Worm (Caenorhabditis elegans) whole organism, L4 larva: ENCODE results near the gene F08F8.10.

Experiments
- F44E2.7 ChIP-seq: fragments of 200-800 bp; sonication (Bioruptor generic); IDR thresholded peaks from 2 replicates; pipeline ENCODE4 v2.1.2; 2022; ENCODE audit warnings: missing genetic modification characterization, missing compliant biosample characterization
- T20F7.1 ChIP-seq: fragments of 200-800 bp; sonication (Bioruptor generic); optimal IDR thresholded peaks from 2 replicates; lab custom pipeline; 2018; ENCODE audit warnings: mild to moderate bottlenecking, missing genetic modification characterization, missing compliant biosample characterization
- aha-1 ChIP-seq: fragments of 150-350 bp; peaks from one replicate; lab custom pipeline; 2014; ENCODE audit warnings: missing biosample characterization, missing genetic modification characterization
- arid-1 ChIP-seq: fragments of 200-800 bp; sonication (Bioruptor generic); conservative IDR thresholded peaks from 2 replicates; pipeline ENCODE4 v1.3.6; 2022; ENCODE audit warnings: missing genetic modification reagents, missing genetic modification characterization, missing compliant biosample characterization
- cey-2 ChIP-seq: sonication (generic microtip); optimal IDR thresholded peaks from 3 replicates; lab custom pipeline; 2017; ENCODE audit warnings: missing genetic modification characterization, mild to moderate bottlenecking, missing compliant biosample characterization, antibody characterized with exemption, borderline replicate concordance; ENCODE audit not compliant: insufficient read depth
- egl-27 ChIP-seq: sonication (generic microtip); optimal IDR thresholded peaks from 3 replicates; lab custom pipeline; 2017; ENCODE audit warnings: missing biosample characterization, missing genetic modification reagents, missing genetic modification characterization
- mxl-2 ChIP-seq: fragments of 200-800 bp; sonication (Bioruptor generic); conservative IDR thresholded peaks from 2 replicates; pipeline ENCODE4 v1.3.6; 2022; ENCODE audit warnings: missing genetic modification reagents, missing genetic modification characterization, missing compliant biosample characterization
- nhr-10 ChIP-seq: fragments of 150-350 bp; optimal IDR thresholded peaks from 2 replicates; lab custom pipeline; 2014; ENCODE audit warnings: missing biosample characterization, missing genetic modification characterization
- nhr-237 ChIP-seq: sonication (generic microtip); optimal IDR thresholded peaks from 2 replicates; lab custom pipeline; 2017; ENCODE audit warnings: missing biosample characterization, missing genetic modification characterization
- nhr-76 ChIP-seq: fragments of 150-350 bp; optimal IDR thresholded peaks from 2 replicates; lab custom pipeline; 2014; ENCODE audit warnings: missing biosample characterization, missing genetic modification characterization
- snpc-4 ChIP-seq: fragments of 150-350 bp; optimal IDR thresholded peaks from 2 replicates; lab custom pipeline; 2014; ENCODE audit warnings: missing biosample characterization, missing genetic modification characterization
- spr-3 ChIP-seq: fragments of 200-800 bp; sonication (Bioruptor generic); optimal IDR thresholded peaks from 2 replicates; lab custom pipeline; 2018; ENCODE audit warnings: mild to moderate bottlenecking, missing genetic modification characterization, missing compliant biosample characterization

ce11 chrIII:7347049-7347448 lies 10.1 kb downstream of the F08F8.10 start, which contains the start of gene F08F8.7:
- TF ChIP-seq snpc-4 (tag; lab: Kevin White, UChicago) (no peak), arid-1 (GFP tag; lab: Robert Waterston, UW) (no peak), spr-3 (GFP tag; lab: Kevin White, UChicago) (no peak), nhr-237 (no peak), T20F7.1 (GFP tag; lab: Kevin White, UChicago) (no peak), egl-27 (no peak), cey-2 (tag; lab: Kevin White, UChicago) (no peak), aha-1 (tag; lab: Kevin White, UChicago) (no peak), F44E2.7 (GFP tag; lab: Robert Waterston, UW) (no peak), nhr-76 (tag; lab: Kevin White, UChicago) (no peak), nhr-10 (no peak), mxl-2 (GFP tag; lab: Robert Waterston, UW) (no peak)
